Worm (Caenorhabditis elegans) whole organism, L4 larva: ENCODE results near the gene C06A6.4.
A peak's percentile ranks its signal among the peaks of the same experiment; 100 is the strongest.

ENCODE experiments used
- D1046.2 ChIP-seq: fragments of 200-800 bp; sonication (Bioruptor generic); IDR thresholded peaks from 2 replicates; pipeline ENCODE4 v1.3.6; 2022; ENCODE audit warnings: missing genetic modification characterization, missing compliant biosample characterization
- F10B5.3 ChIP-seq: sonication (generic microtip); optimal IDR thresholded peaks from 2 replicates; lab custom pipeline; 2016; ENCODE audit warnings: mild to moderate bottlenecking, missing genetic modification characterization, missing compliant biosample characterization
- F44E2.7 ChIP-seq: fragments of 200-800 bp; sonication (Bioruptor generic); IDR thresholded peaks from 2 replicates; pipeline ENCODE4 v2.1.2; 2022; ENCODE audit warnings: missing genetic modification characterization, missing compliant biosample characterization
- ZK546.5 ChIP-seq, 2 experiments: sonication (generic microtip); optimal IDR thresholded peaks; 2 replicates each; lab custom pipeline; 2017; ENCODE audit warnings: missing biosample characterization in 2 of 2, missing genetic modification characterization in 2 of 2
- aha-1 ChIP-seq: fragments of 150-350 bp; peaks from one replicate; lab custom pipeline; 2014; ENCODE audit warnings: missing biosample characterization, missing genetic modification characterization
- ama-1 ChIP-seq: fragments of 150-350 bp; optimal IDR thresholded peaks from 2 replicates; lab custom pipeline; 2014; ENCODE audit warnings: inconsistent platforms, mixed read lengths
- ceh-32 ChIP-seq: sonication (generic microtip); optimal IDR thresholded peaks from 2 replicates; lab custom pipeline; 2016; ENCODE audit warnings: mild to moderate bottlenecking, missing genetic modification characterization, missing compliant biosample characterization; ENCODE audit not compliant: poor library complexity
- ceh-62 ChIP-seq: sonication (generic microtip); optimal IDR thresholded peaks from 2 replicates; lab custom pipeline; 2017; ENCODE audit warnings: missing biosample characterization, missing genetic modification characterization
- daf-16 ChIP-seq, 3 experiments: sonication (generic microtip); optimal IDR thresholded peaks; 2 replicates each; lab custom pipeline; 2016 to 2017; ENCODE audit warnings: missing genetic modification characterization in 3 of 3, missing genetic modification reagents in 3 of 3, mild to moderate bottlenecking in 2 of 3, missing compliant biosample characterization in 2 of 3, missing biosample characterization in 1 of 3, moderate library complexity in 1 of 3
- daf-19 ChIP-seq: fragments of 200-800 bp; sonication (Bioruptor generic); conservative IDR thresholded peaks from 2 replicates; pipeline ENCODE4 v1.3.6; 2022; ENCODE audit warnings: missing genetic modification characterization, missing compliant biosample characterization
- dmd-6 ChIP-seq: fragments of 200-800 bp; sonication (Bioruptor generic); IDR thresholded peaks from 2 replicates; pipeline ENCODE4 v1.3.6; 2022; ENCODE audit warnings: missing genetic modification reagents, missing genetic modification characterization, missing compliant biosample characterization
- dpl-1 ChIP-seq: fragments of 150-350 bp; optimal IDR thresholded peaks from 2 replicates; lab custom pipeline; 2014; ENCODE audit warnings: missing biosample characterization, missing genetic modification reagents, missing genetic modification characterization
- dve-1 ChIP-seq: sonication (generic microtip); optimal IDR thresholded peaks from 2 replicates; lab custom pipeline; 2017; ENCODE audit warnings: antibody characterized with exemption, mild to moderate bottlenecking, missing genetic modification characterization, missing compliant biosample characterization; ENCODE audit not compliant: insufficient read depth
- egl-43 ChIP-seq: fragments of 200-800 bp; sonication (Bioruptor generic); IDR thresholded peaks from 2 replicates; pipeline ENCODE4 v1.3.6; 2022; ENCODE audit warnings: missing genetic modification reagents, missing genetic modification characterization, missing compliant biosample characterization
- gei-8 ChIP-seq: fragments of 200-800 bp; sonication (Bioruptor generic); optimal IDR thresholded peaks from 2 replicates; lab custom pipeline; 2018; ENCODE audit warnings: mild to moderate bottlenecking, missing genetic modification characterization, missing compliant biosample characterization
- hif-1 ChIP-seq, 2 experiments: sonication (generic microtip); optimal IDR thresholded peaks; 2 replicates each; lab custom pipeline; 2016 to 2017; ENCODE audit warnings: missing compliant biosample characterization in 2 of 2, missing genetic modification characterization in 2 of 2, missing genetic modification reagents in 2 of 2, missing genotype in 2 of 2, mild to moderate bottlenecking in 1 of 2
- hlh-11 ChIP-seq: fragments of 200-800 bp; sonication (Bioruptor generic); optimal IDR thresholded peaks from 2 replicates; lab custom pipeline; 2018; ENCODE audit warnings: mild to moderate bottlenecking, missing genetic modification characterization, missing compliant biosample characterization
- hlh-30 ChIP-seq: sonication (generic microtip); optimal IDR thresholded peaks from 2 replicates; lab custom pipeline; 2017; ENCODE audit warnings: antibody characterized with exemption, mild to moderate bottlenecking, missing genetic modification characterization, missing compliant biosample characterization; ENCODE audit not compliant: insufficient read depth
- lim-7 ChIP-seq: fragments of 200-800 bp; sonication (Bioruptor generic); IDR thresholded peaks from 2 replicates; pipeline ENCODE4 v1.3.6; 2022; ENCODE audit warnings: missing genetic modification characterization, missing compliant biosample characterization
- lin-38 ChIP-seq: fragments of 200-800 bp; sonication (Bioruptor generic); IDR thresholded peaks from 2 replicates; pipeline ENCODE4 v1.3.6; 2022; ENCODE audit warnings: missing genetic modification reagents, missing genetic modification characterization, missing compliant biosample characterization
- lsy-2 ChIP-seq, 2 experiments: fragments of 150-350 bp in 1 of 2; sonication (generic microtip) in 1 of 2; optimal IDR thresholded peaks; 2 replicates each; lab custom pipeline; 2014 to 2017; ENCODE audit warnings: missing biosample characterization in 2 of 2, missing genetic modification characterization in 2 of 2
- mdl-1 ChIP-seq, 2 experiments: fragments of 150-350 bp in 1 of 2; sonication (generic microtip) in 1 of 2; optimal IDR thresholded peaks; 2 replicates each; lab custom pipeline; 2014 to 2017; ENCODE audit warnings: missing biosample characterization in 2 of 2, missing genetic modification characterization in 2 of 2
- mes-2 ChIP-seq: sonication (generic microtip); optimal IDR thresholded peaks from 2 replicates; lab custom pipeline; 2016; ENCODE audit warnings: missing genotype, mild to moderate bottlenecking, missing genetic modification characterization, missing compliant biosample characterization; ENCODE audit not compliant: poor library complexity, severe bottlenecking
- mxl-3 ChIP-seq: fragments of 200-800 bp; sonication (Bioruptor generic); optimal IDR thresholded peaks from 2 replicates; lab custom pipeline; 2018; ENCODE audit warnings: mild to moderate bottlenecking, missing genetic modification characterization, missing compliant biosample characterization
- nhr-11 ChIP-seq: fragments of 150-350 bp; optimal IDR thresholded peaks from 2 replicates; lab custom pipeline; 2014; ENCODE audit warnings: missing biosample characterization, missing genetic modification characterization
- nhr-25 ChIP-seq: sonication (generic microtip); optimal IDR thresholded peaks from 2 replicates; lab custom pipeline; 2017; ENCODE audit warnings: missing genetic modification characterization, mild to moderate bottlenecking, missing compliant biosample characterization, antibody characterized with exemption, moderate library complexity, borderline replicate concordance; ENCODE audit not compliant: insufficient read depth
- nhr-28 ChIP-seq: fragments of 150-350 bp; optimal IDR thresholded peaks from 2 replicates; lab custom pipeline; 2014; ENCODE audit warnings: missing biosample characterization, missing genetic modification characterization
- nhr-76 ChIP-seq: fragments of 150-350 bp; optimal IDR thresholded peaks from 2 replicates; lab custom pipeline; 2014; ENCODE audit warnings: missing biosample characterization, missing genetic modification characterization
- php-3 ChIP-seq: fragments of 200-800 bp; sonication (Bioruptor generic); IDR thresholded peaks from 2 replicates; pipeline ENCODE4 v1.3.6; 2022; ENCODE audit warnings: missing genetic modification reagents, missing genetic modification characterization, missing compliant biosample characterization
- pqm-1 ChIP-seq: sonication (generic microtip); optimal IDR thresholded peaks from 2 replicates; lab custom pipeline; 2017; ENCODE audit warnings: missing biosample characterization, missing genetic modification characterization
- set-16 ChIP-seq: fragments of 200-800 bp; sonication (Bioruptor generic); IDR thresholded peaks from 2 replicates; pipeline ENCODE4 v1.3.6; 2022; ENCODE audit warnings: missing genetic modification reagents, missing genetic modification characterization, missing compliant biosample characterization
- snpc-4 ChIP-seq: fragments of 150-350 bp; optimal IDR thresholded peaks from 2 replicates; lab custom pipeline; 2014; ENCODE audit warnings: missing biosample characterization, missing genetic modification characterization
- zfp-3 ChIP-seq: fragments of 200-800 bp; sonication (Bioruptor generic); conservative IDR thresholded peaks from 2 replicates; pipeline ENCODE4 v1.3.6; 2022; ENCODE audit warnings: missing genetic modification reagents, missing genetic modification characterization, missing compliant biosample characterization
- ztf-7 ChIP-seq: fragments of 150-350 bp; optimal IDR thresholded peaks from 2 replicates; lab custom pipeline; 2014; ENCODE audit warnings: missing biosample characterization, missing genetic modification characterization

Gene C06A6.4

ce11 chrIV:7836030-7836429, 6.9 kb upstream of the C06A6.4 start:
- TF ChIP-seq nhr-28 (tag; lab: Kevin White, UChicago) (peak; percentile 83), F10B5.3 (tag; lab: Kevin White, UChicago) (no peak), egl-43 (GFP tag; lab: Robert Waterston, UW) (no peak), gei-8 (GFP tag; lab: Kevin White, UChicago) (no peak), php-3 (no peak), ceh-32 (tag; lab: Kevin White, UChicago) (no peak), hlh-30 (no peak), lsy-2 (tag; optimal IDR thresholded peaks at IDR 0.05; lab: Kevin White, UChicago) (peak in 1 of 2 experiments; percentile 18), ZK546.5 (tag; optimal IDR thresholded peaks at IDR 0.05; lab: Kevin White, UChicago) (no peak), daf-19 (GFP tag; lab: Robert Waterston, UW) (no peak), nhr-25 (tag; lab: Kevin White, UChicago) (peak; percentile 47), ztf-7 (tag; lab: Kevin White, UChicago) (no peak), mxl-3 (GFP tag; lab: Kevin White, UChicago) (peak; percentile 33), F44E2.7 (no peak), D1046.2 (no peak), mdl-1 (tag; optimal IDR thresholded peaks at IDR 0.05; lab: Kevin White, UChicago) (peak in 1 of 2 experiments; percentile 0)
- TF ChIP-seq, all 104 proteins: peak for 5

DNA sequence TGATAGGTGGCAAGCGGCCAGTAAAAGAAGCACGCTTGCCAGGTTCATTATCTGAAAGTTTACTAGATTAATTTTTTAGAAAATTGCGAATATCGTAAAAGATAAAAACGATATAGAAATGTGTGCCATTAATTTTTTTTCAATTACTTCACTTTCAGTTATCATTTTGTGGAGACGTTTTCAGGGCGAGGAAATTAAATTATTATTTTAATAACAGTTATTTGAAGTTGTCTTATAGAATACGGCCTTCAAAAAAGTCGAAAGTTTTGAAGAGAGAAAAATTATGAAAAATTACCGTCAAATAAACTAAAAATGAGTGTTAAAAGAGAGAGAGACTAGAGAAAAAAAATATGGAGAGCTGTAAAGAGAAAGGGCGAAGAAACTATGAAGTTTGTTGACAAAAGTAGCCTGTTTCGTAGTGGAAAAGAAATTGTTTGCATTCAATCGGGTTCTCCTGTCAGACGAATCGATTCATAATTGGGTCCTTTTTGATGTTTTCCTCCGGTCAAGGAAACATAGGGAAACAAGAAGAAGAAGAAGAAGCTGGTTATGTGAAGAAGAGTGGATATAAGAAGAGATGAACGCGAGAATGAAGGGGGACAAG, 5.6 kb upstream of the C06A6.4 start, which contains the start of gene erp-44.2:
erp-44.2 (minus strand) TSS at position 51 of the 604 bp plus-strand sequence.
- TF ChIP-seq ama-1 (lab: Kevin White, UChicago) (no peak), aha-1 (tag; lab: Kevin White, UChicago) (peak; percentile 34)

DNA sequence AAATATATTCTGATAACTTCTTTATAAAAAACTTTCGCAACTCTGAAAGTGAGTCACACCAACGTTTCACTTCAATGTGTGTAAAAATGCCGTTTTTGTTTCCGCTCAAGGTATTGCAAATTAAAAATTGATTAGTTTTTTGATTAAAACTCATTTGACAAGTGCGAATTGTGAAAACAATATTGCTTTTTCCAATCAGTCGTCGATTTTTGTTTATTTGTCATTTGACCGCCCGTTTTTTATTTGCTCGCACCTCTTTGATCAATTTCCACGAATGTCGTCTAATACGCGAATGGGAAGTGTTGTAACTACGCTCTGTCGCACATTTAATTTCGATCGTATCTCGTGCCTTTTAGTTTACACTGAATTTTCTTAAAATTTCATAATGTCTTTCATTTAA, 1.1 kb upstream of the C06A6.4 start, which contains the start of gene mvb-12:
mvb-12 (plus strand) TSS at position 375 of the 400 bp plus-strand sequence.
- TF ChIP-seq aha-1 (tag; lab: Kevin White, UChicago) (peak; percentile 61), set-16 (GFP tag; lab: Robert Waterston, UW) (no peak), hif-1 (tag; optimal IDR thresholded peaks at IDR 0.05; lab: Kevin White, UChicago) (no peak), lim-7 (GFP tag; lab: Robert Waterston, UW) (no peak), mdl-1 (tag; optimal IDR thresholded peaks at IDR 0.05; lab: Kevin White, UChicago) (peak in 1 of 2 experiments; percentile 30), zfp-3 (GFP tag; lab: Robert Waterston, UW) (no peak), nhr-76 (tag; lab: Kevin White, UChicago) (no peak), pqm-1 (peak; percentile 4), nhr-11 (no peak), lin-38 (GFP tag; lab: Robert Waterston, UW) (peak; percentile 39), snpc-4 (tag; lab: Kevin White, UChicago) (no peak), daf-16 (GFP tag; optimal IDR thresholded peaks at IDR 0.05; lab: Kevin White, UChicago) (no peak), daf-16 (tag; optimal IDR thresholded peaks at IDR 0.05; lab: Kevin White, UChicago) (peak; percentile 84), nhr-28 (tag; lab: Kevin White, UChicago) (peak; percentile 7), hlh-30 (peak; percentile 68), dpl-1 (GFP tag; lab: Kevin White, UChicago) (peak; percentile 4), hlh-11 (peak; percentile 27), lsy-2 (tag; optimal IDR thresholded peaks at IDR 0.05; lab: Kevin White, UChicago) (peak in 1 of 2 experiments; percentile 49), dmd-6 (GFP tag; lab: Robert Waterston, UW) (0 out of 2 replicates have a peak, but pooled peaks have one; percentile 10), mes-2 (tag; lab: Kevin White, UChicago) (peak; percentile 30), dve-1 (tag; lab: Kevin White, UChicago) (peak; percentile 65)

DNA sequence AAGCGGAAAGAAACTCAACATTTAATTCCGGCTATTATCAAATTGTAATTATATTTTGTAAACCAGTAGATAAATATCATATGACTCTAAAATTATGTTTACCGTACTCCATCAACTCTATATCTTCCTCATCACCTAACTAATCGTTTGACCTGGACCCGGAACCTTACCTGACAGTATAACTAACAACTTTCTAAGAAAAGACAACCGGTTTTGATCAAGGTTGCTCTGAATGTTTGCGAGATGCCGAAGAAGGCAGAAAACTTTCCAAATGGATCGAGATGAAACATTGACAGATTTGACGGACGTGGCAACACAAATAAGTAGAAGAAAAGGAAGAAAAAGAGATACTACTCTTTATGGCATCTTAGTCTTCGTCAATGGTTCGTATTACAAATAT, 4.4 kb downstream of the C06A6.4 start:
- no peak for TF ChIP-seq dpl-1 (GFP tag; lab: Kevin White, UChicago)
- TF ChIP-seq ZK546.5 (tag; optimal IDR thresholded peaks at IDR 0.05; lab: Kevin White, UChicago): no peak
- TF ChIP-seq ceh-62 (tag; lab: Kevin White, UChicago): no peak
